Worm (Caenorhabditis elegans) whole organism, late embryonic: ENCODE results near the gene cox-16.

Source experiments
- C08G9.2 ChIP-seq: sonication (generic microtip); optimal IDR thresholded peaks from 2 replicates; lab custom pipeline; 2016; ENCODE audit warnings: mild to moderate bottlenecking, missing genetic modification characterization, moderate library complexity, missing compliant biosample characterization
- K02D7.2 ChIP-seq: sonication (generic microtip); optimal IDR thresholded peaks from 2 replicates; lab custom pipeline; 2017; ENCODE audit warnings: mild to moderate bottlenecking, missing genetic modification characterization, missing compliant biosample characterization
- K09A11.1 ChIP-seq: sonication (generic microtip); optimal IDR thresholded peaks from 2 replicates; lab custom pipeline; 2017; ENCODE audit warnings: antibody characterized with exemption, mild to moderate bottlenecking, missing genetic modification characterization, missing compliant biosample characterization; ENCODE audit not compliant: insufficient read depth
- Y22D7AL.16 ChIP-seq: sonication (generic microtip); optimal IDR thresholded peaks from 2 replicates; lab custom pipeline; 2016; ENCODE audit warnings: missing genetic modification characterization, missing compliant biosample characterization
- ahr-1 ChIP-seq: sonication (generic microtip); optimal IDR thresholded peaks from 2 replicates; lab custom pipeline; 2016; ENCODE audit warnings: missing genetic modification characterization, missing compliant biosample characterization
- ceh-19 ChIP-seq: fragments of 200-800 bp; sonication (Bioruptor generic); optimal IDR thresholded peaks from 2 replicates; lab custom pipeline; 2018; ENCODE audit warnings: mild to moderate bottlenecking, missing genetic modification characterization, missing compliant biosample characterization
- ceh-22 ChIP-seq: sonication (generic microtip); optimal IDR thresholded peaks from 2 replicates; lab custom pipeline; 2017; ENCODE audit warnings: missing biosample characterization, missing genetic modification characterization
- ceh-30 ChIP-seq: fragments of 150-350 bp; optimal IDR thresholded peaks from 2 replicates; lab custom pipeline; 2014; ENCODE audit warnings: missing biosample characterization, missing genetic modification characterization
- che-1 ChIP-seq: sonication (generic microtip); optimal IDR thresholded peaks from 2 replicates; lab custom pipeline; 2016; ENCODE audit warnings: mild to moderate bottlenecking, missing genetic modification characterization, missing compliant biosample characterization
- elt-2 ChIP-seq: sonication (generic microtip); optimal IDR thresholded peaks from 2 replicates; lab custom pipeline; 2016; ENCODE audit warnings: missing genetic modification reagents, missing genetic modification characterization, missing compliant biosample characterization
- ets-4 ChIP-seq: sonication (generic microtip); optimal IDR thresholded peaks from 2 replicates; lab custom pipeline; 2016; ENCODE audit warnings: missing genetic modification characterization, missing compliant biosample characterization
- eyg-1 ChIP-seq: sonication (generic microtip); optimal IDR thresholded peaks from 2 replicates; lab custom pipeline; 2016; ENCODE audit warnings: missing genotype, missing genetic modification characterization, missing compliant biosample characterization
- fkh-6 ChIP-seq: sonication (generic microtip); optimal IDR thresholded peaks from 2 replicates; lab custom pipeline; 2016; ENCODE audit warnings: missing genetic modification characterization, missing compliant biosample characterization
- hlh-13 ChIP-seq: fragments of 200-800 bp; sonication (Bioruptor generic); optimal IDR thresholded peaks from 2 replicates; lab custom pipeline; 2018; ENCODE audit warnings: mild to moderate bottlenecking, missing genetic modification characterization, missing compliant biosample characterization
- hlh-15 ChIP-seq: sonication (generic microtip); optimal IDR thresholded peaks from 2 replicates; lab custom pipeline; 2016; ENCODE audit warnings: missing genetic modification characterization, missing compliant biosample characterization
- hlh-30 ChIP-seq: sonication (generic microtip); optimal IDR thresholded peaks from 2 replicates; lab custom pipeline; 2017; ENCODE audit warnings: antibody characterized with exemption, missing genetic modification characterization, missing compliant biosample characterization; ENCODE audit not compliant: insufficient read depth
- hlh-6 ChIP-seq: sonication (generic microtip); optimal IDR thresholded peaks from 2 replicates; lab custom pipeline; 2016; ENCODE audit warnings: missing genotype, missing genetic modification characterization, missing compliant biosample characterization
- madf-2 ChIP-seq: sonication (generic microtip); optimal IDR thresholded peaks from 2 replicates; lab custom pipeline; 2017; ENCODE audit warnings: missing genetic modification characterization, missing compliant biosample characterization
- nfya-1 ChIP-seq: sonication (generic microtip); optimal IDR thresholded peaks from 2 replicates; lab custom pipeline; 2017; ENCODE audit warnings: missing genetic modification characterization, mild to moderate bottlenecking, missing compliant biosample characterization, antibody characterized with exemption, moderate library complexity
- nhr-11 ChIP-seq: fragments of 150-350 bp; optimal IDR thresholded peaks from 2 replicates; lab custom pipeline; 2014; ENCODE audit warnings: missing biosample characterization, missing genetic modification characterization
- npax-4 ChIP-seq: sonication (generic microtip); optimal IDR thresholded peaks from 2 replicates; lab custom pipeline; 2016; ENCODE audit warnings: missing genetic modification characterization, missing compliant biosample characterization
- pag-3 ChIP-seq: sonication (generic microtip); optimal IDR thresholded peaks from 2 replicates; lab custom pipeline; 2016; ENCODE audit warnings: missing compliant biosample characterization, missing genetic modification characterization, borderline replicate concordance
- pha-4 ChIP-seq: fragments of 150-350 bp; optimal IDR thresholded peaks from 2 replicates; lab custom pipeline; 2018; ENCODE audit warnings: missing biosample characterization, missing genetic modification reagents, missing genetic modification characterization
- rnt-1 ChIP-seq: sonication (generic microtip); optimal IDR thresholded peaks from 2 replicates; lab custom pipeline; 2016; ENCODE audit warnings: missing genetic modification characterization, missing compliant biosample characterization
- sdc-2 ChIP-seq: sonication (generic microtip); optimal IDR thresholded peaks from 2 replicates; lab custom pipeline; 2016; ENCODE audit warnings: missing genotype, missing genetic modification characterization, missing compliant biosample characterization
- syd-9 ChIP-seq: sonication (generic microtip); optimal IDR thresholded peaks from 2 replicates; lab custom pipeline; 2016; ENCODE audit warnings: mild to moderate bottlenecking, missing genetic modification characterization, moderate library complexity, missing compliant biosample characterization
- tbx-2 ChIP-seq: sonication (generic microtip); optimal IDR thresholded peaks from 2 replicates; lab custom pipeline; 2016; ENCODE audit warnings: missing genetic modification characterization, missing compliant biosample characterization
- ttx-3 ChIP-seq: sonication (generic microtip); optimal IDR thresholded peaks from 2 replicates; lab custom pipeline; 2016; ENCODE audit warnings: missing genetic modification reagents, missing genetic modification characterization, missing compliant biosample characterization
- zip-5 ChIP-seq: sonication (generic microtip); optimal IDR thresholded peaks from 2 replicates; lab custom pipeline; 2016; ENCODE audit warnings: missing genetic modification characterization, missing compliant biosample characterization
- ztf-16 ChIP-seq: sonication (generic microtip); optimal IDR thresholded peaks from 2 replicates; lab custom pipeline; 2017; ENCODE audit warnings: missing genetic modification characterization, missing compliant biosample characterization

The cox-16 gene

DNA sequence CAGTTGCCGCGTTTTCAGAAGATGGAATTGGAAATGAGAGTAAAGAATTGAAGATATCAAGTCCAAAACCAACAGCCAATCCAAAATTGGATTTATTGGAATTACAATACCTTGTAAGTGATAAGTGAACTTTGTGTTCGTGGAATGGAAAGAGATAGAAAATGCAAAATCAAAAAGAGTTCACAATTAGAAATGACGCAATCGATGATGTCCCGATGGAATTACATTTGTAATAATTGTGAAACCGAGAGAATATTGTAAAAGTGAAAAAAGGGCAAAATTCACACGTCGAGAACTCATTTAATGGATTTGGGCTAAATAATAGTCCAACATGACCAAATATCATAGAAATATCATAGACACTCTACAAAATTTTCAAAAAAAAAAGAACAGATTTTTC, 10.8 kb downstream of the cox-16 start:
- TF ChIP-seq ceh-30 (tag; lab: Kevin White, UChicago) (no peak), K02D7.2 (tag; lab: Kevin White, UChicago) (no peak), hlh-13 (no peak)

DNA sequence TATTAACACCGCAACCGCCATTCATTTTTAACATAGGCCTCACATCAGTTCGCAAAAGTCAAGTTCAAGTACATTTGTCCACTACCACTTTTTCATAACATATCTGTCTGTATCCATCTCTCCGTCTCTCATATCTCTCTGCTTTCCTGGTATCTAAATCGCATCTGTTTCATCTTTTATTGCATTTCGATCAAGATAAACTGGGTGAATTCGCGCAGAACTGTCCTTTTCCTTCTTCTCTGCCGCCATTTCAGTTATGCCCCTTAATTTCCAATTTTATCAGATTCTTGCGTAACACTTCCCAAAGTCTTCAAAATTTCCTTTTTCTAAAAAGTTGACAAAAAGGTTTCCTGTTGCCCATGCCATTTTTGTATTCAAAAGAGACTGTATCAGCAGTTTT, 12.8 kb downstream of the cox-16 start:
- peak; percentile 5 for TF ChIP-seq rnt-1 (tag; lab: Kevin White, UChicago)
- TF ChIP-seq hlh-30 (tag; lab: Kevin White, UChicago), result no peak
- TF ChIP-seq, all 69 proteins: peak for 1

DNA sequence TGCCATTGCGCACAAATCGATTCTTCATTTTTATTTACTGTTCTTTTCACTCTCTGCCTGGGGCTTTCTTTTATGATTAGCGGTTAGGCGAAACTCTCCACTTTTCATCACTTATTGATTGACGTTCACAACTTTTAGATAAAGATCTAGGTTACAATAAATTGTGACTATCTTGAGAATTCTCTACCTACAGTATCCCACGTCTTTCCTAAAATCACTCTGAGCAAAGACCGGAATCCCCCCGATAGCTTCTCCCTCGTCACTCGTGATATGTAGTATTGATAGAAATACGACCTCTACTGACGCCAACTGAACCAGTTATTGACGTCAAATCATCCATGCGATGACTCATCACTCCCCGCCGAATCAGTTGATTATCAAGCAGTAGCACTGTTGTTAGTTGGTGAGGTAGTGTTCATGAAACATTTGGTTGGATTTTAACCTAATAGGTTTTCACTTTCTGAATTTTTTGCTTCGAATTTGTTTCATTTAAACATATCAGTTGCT, 14.3 kb downstream of the cox-16 start, which contains the start of gene hir-1:
Gene hir-1, plus strand, starts transcription at position 405 of the 507 bp plus-strand sequence.
- TF ChIP-seq ceh-19 (GFP tag; lab: Kevin White, UChicago), result no peak
- TF ChIP-seq npax-4, result no peak
- TF ChIP-seq syd-9 (tag; lab: Kevin White, UChicago), result no peak
- no peak for TF ChIP-seq ceh-22 (tag; lab: Kevin White, UChicago)
- TF ChIP-seq ztf-16 (tag; lab: Kevin White, UChicago), result no peak
- no peak for TF ChIP-seq hlh-15
- TF ChIP-seq ahr-1 (tag; lab: Kevin White, UChicago), result no peak
- no peak for TF ChIP-seq tbx-2 (tag; lab: Kevin White, UChicago)
- TF ChIP-seq pag-3 (tag; lab: Kevin White, UChicago), result no peak
- no peak for TF ChIP-seq sdc-2 (tag; lab: Kevin White, UChicago)
- TF ChIP-seq hlh-6 (tag; lab: Kevin White, UChicago), result no peak
- TF ChIP-seq eyg-1, result no peak

DNA sequence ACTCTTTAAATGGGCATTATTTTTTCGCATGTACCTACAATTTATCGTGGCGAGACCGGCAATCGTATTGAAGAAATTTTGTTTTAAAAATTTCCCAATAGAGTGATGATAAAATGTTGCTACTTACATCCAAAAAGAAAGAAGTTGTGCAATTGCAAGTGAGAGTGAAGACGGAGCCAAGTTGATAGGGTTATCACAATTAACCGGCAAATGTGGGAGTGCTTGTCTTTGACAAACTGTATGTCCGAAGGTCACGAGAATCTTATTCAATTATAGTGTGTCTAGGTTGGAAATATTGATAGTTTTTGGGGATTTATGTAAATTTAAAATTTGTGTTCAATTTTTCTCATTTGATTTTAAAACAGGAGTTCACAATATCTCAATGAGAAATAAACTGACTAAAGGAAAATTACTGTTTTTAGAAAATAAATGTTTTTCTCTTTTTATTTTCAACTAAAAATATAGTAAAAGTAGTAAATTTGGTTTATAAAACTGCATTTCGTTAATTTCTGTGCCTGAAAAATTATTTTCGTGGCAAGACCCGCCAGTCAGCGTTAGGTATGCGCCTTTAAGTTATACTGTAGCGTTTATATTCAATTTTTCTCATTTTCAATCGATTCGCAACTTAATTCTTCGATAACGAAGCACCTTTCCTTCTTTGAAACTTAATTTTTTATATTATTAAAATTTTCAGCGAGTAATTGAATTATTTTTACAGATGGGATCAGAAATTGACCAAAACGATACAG, 22.2 kb downstream of the cox-16 start, which contains the start of the genes hpo-15 and mms-19:
Gene hpo-15, minus strand, starts transcription at position 201 of the 749 bp plus-strand sequence.
Gene mms-19, plus strand, starts transcription at position 719 of the 749 bp plus-strand sequence.
- TF ChIP-seq nhr-11 (tag; lab: Kevin White, UChicago) (no peak), che-1 (no peak), ttx-3 (tag; lab: Kevin White, UChicago) (no peak), ceh-30 (tag; lab: Kevin White, UChicago) (no peak), pag-3 (tag; lab: Kevin White, UChicago) (no peak), zip-5 (tag; lab: Kevin White, UChicago) (no peak), sdc-2 (tag; lab: Kevin White, UChicago) (no peak), fkh-6 (tag; lab: Kevin White, UChicago) (no peak), K09A11.1 (tag; lab: Kevin White, UChicago) (no peak), tbx-2 (tag; lab: Kevin White, UChicago) (no peak)

DNA sequence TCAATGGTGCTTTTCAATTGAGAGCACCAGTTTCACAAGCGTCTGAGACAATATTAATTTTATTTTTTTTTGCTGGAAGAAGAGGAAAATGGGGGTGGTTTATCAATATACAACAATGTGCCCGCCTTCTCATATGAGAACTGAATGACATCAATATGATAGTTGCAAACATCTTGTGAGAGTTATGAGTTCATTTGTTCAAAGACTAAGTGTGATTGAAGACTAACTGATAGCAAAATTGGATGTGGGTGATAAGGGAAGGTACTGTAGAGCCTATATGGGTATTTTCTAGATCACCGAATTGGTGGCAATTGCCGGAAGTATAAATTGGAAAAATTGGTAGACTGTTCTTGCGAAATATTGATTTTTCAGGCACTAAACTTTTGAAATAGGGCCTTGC, 23.5 kb downstream of the cox-16 start:
- TF ChIP-seq elt-2 (peak; percentile 15), Y22D7AL.16 (tag; lab: Kevin White, UChicago) (no peak)

DNA sequence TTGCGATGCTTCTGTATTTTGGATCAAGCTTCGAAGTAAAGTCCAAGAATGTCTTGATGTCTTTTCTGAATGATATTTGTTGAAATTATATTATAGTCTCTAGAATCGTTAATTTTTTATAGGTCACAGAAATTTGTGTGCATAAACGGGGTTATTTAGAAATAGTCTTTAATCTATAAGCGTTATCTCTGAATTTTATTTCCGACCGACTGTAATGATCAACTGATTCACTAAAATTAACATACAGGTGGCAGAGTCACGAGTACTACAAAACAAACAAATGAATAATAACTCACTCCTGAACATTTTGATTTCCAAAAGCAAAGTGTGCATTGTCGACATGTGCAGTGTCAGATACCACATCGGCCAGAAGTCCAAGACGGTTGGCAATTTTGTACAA, 24.3 kb downstream of the cox-16 start:
- no peak for TF ChIP-seq madf-2 (tag; lab: Kevin White, UChicago)
- TF ChIP-seq C08G9.2 (tag; lab: Kevin White, UChicago), result no peak
- no peak for TF ChIP-seq nfya-1 (tag; lab: Kevin White, UChicago)
- TF ChIP-seq tbx-2 (tag; lab: Kevin White, UChicago), result no peak
- no peak for TF ChIP-seq ets-4 (tag; lab: Kevin White, UChicago)
- no peak for TF ChIP-seq ahr-1 (tag; lab: Kevin White, UChicago)
- no peak for TF ChIP-seq nhr-11 (tag; lab: Kevin White, UChicago)
- no peak for TF ChIP-seq che-1
- TF ChIP-seq pha-4 (tag; lab: Kevin White, UChicago), result no peak
- no peak for TF ChIP-seq ceh-19 (GFP tag; lab: Kevin White, UChicago)
- no peak for TF ChIP-seq syd-9 (tag; lab: Kevin White, UChicago)
- TF ChIP-seq hlh-15, result no peak
- TF ChIP-seq, all 69 proteins: peak for 0
